Worm (Caenorhabditis elegans): Measurements from ENCODE around the gene Y45F10D.14.

The Y45F10D.14 gene

DNA sequence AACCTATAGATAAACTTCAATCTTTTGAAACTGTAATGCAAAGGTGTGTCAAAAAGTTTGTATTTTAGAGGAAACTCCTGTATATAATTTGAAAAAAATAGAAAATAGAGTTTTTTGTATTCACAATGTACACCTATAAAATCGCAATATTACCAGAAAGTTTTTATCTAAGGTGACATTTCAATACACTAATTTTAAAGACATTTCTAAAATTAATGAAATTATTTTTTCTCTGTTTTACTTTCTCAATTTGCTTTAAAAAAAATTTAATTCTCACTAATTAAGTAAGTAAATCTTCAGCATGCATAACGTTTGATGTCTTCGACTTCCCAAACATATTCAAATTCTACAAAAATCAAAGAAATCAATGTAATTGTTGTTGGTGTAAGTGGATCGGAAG, 20.0 kb upstream of the Y45F10D.14 start, which contains the start of gene rga-5 (continued):
- TF ChIP-seq efl-1 (optimal IDR thresholded peaks at IDR 0.05): no peak
- TF ChIP-seq efl-1 (GFP tag; optimal IDR thresholded peaks at IDR 0.05 in 1 of 2): no peak

DNA sequence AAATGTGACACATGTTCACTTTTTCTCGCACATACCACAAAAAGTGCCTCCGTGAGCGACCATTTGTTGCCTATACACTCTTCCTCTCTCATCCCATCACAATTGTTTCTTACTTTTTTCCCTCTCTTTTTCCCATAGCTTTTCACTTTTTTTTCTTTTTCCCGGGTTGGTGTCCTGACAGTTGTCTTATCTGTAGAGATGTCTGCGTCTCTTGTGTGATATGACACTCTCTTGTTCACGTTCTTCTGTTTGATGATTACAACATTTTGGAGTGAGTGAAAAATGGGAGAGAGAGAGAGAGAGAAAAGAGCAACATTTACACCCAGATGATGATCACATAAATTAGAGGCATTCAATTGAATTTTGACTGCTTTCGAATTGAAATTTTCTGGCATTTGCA, 18.7 kb upstream of the Y45F10D.14 start:
- peak; percentile 24 for TF ChIP-seq ztf-4 (tag; optimal IDR thresholded peaks at IDR 0.05)
- TF ChIP-seq mdl-1 (tag; optimal IDR thresholded peaks at IDR 0.05): peak in 1 of 2 experiments; percentile 47
- TF ChIP-seq lin-39 (tag; optimal IDR thresholded peaks at IDR 0.05): peak; percentile 11
- TF ChIP-seq nhr-47 (tag; optimal IDR thresholded peaks at IDR 0.05): peak; percentile 43
- TF ChIP-seq mep-1 (tag; optimal IDR thresholded peaks at IDR 0.05): peak; percentile 17
- peak; percentile 23 for TF ChIP-seq tbx-2 (tag; optimal IDR thresholded peaks at IDR 0.05)
- no peak for TF ChIP-seq C34B4.2 (tag; optimal IDR thresholded peaks at IDR 0.05)
- peak; percentile 9 for TF ChIP-seq skn-1 (tag; optimal IDR thresholded peaks at IDR 0.05)
- TF ChIP-seq nhr-19 (GFP tag; conservative IDR thresholded peaks at IDR 0.05): peak; percentile 65
- no peak for TF ChIP-seq alr-1 (tag; optimal IDR thresholded peaks at IDR 0.05; ENCODE audit: borderline replicate concordance)
- TF ChIP-seq jun-1 (tag; optimal IDR thresholded peaks at IDR 0.05): no peak
- TF ChIP-seq rnt-1 (tag; optimal IDR thresholded peaks at IDR 0.05): peak; percentile 87
- peak; percentile 98 for TF ChIP-seq blmp-1 (tag; optimal IDR thresholded peaks at IDR 0.05)
- TF ChIP-seq swsn-7 (tag; optimal IDR thresholded peaks at IDR 0.05): peak; percentile 47
- peak; percentile 96 for TF ChIP-seq lin-14 (GFP tag; optimal IDR thresholded peaks at IDR 0.05)
- peak; percentile 18 for TF ChIP-seq unc-130 (tag; optimal IDR thresholded peaks at IDR 0.05)
- TF ChIP-seq nhr-71 (tag; optimal IDR thresholded peaks at IDR 0.05): peak; percentile 88
- peak; percentile 48 for TF ChIP-seq C16A3.4 (tag; optimal IDR thresholded peaks at IDR 0.05)
- TF ChIP-seq efl-1 (optimal IDR thresholded peaks at IDR 0.05): peak; percentile 56 to 57
- TF ChIP-seq efl-1 (GFP tag; optimal IDR thresholded peaks at IDR 0.05 in 1 of 2): peak; percentile 22 to 92
- peak; percentile 69 for TF ChIP-seq elt-2 (tag; optimal IDR thresholded peaks at IDR 0.05)
- TF ChIP-seq grh-1 (GFP tag; IDR thresholded peaks at IDR 0.05): no peak
- TF ChIP-seq dpl-1 (GFP tag; optimal IDR thresholded peaks at IDR 0.05): peak in 2 of 3 experiments; percentile 21 to 24
- peak; percentile 18 to 41 for TF ChIP-seq lin-35 (GFP tag; optimal IDR thresholded peaks at IDR 0.05)
- TF ChIP-seq nhr-84 (tag; optimal IDR thresholded peaks at IDR 0.05): no peak
- TF ChIP-seq elt-3 (tag; optimal IDR thresholded peaks at IDR 0.05): no peak
- peak; percentile 53 to 81 for TF ChIP-seq lsy-2 (tag; optimal IDR thresholded peaks at IDR 0.05)
- TF ChIP-seq mef-2 (tag; optimal IDR thresholded peaks at IDR 0.05): no peak
- TF ChIP-seq pag-3 (tag; optimal IDR thresholded peaks at IDR 0.05; ENCODE audit: borderline replicate concordance, insufficient read depth): peak; percentile 76
- TF ChIP-seq aly-2 (tag; optimal IDR thresholded peaks at IDR 0.05): no peak
- peak; percentile 63 for TF ChIP-seq nhr-20 (tag; optimal IDR thresholded peaks at IDR 0.05)
- TF ChIP-seq pqm-1 (tag; optimal IDR thresholded peaks at IDR 0.05): peak; percentile 29
- peak; percentile 72 for TF ChIP-seq snu-23 (GFP tag; optimal IDR thresholded peaks at IDR 0.05)

DNA sequence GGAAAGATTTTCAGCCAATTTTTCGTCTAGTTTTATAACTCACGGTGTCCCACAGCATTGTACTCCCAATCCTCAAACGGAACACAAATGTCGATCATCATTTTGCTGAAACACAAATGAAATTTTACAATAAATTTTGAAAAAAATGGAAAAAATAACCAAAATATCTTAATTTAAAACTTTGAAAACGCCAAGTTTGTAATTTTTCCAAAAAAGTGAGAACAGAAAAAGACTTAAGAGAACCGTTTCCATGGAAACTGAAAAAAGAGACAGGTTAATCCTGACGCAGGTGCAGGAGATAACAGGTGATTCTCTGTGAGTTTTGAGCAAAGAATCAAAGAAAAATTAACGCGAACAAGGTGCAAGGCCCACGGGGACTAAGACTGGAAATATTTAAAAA, 13.2 kb upstream of the Y45F10D.14 start, which contains the start of gene Y45F10D.15:
Y45F10D.15 (minus strand) TSS at position 101 of the 400 bp plus-strand sequence.
- TF ChIP-seq Y116A8C.19 (tag; optimal IDR thresholded peaks at IDR 0.05; ENCODE audit: borderline replicate concordance): no peak
- TF ChIP-seq rnt-1 (tag; optimal IDR thresholded peaks at IDR 0.05): no peak
- TF ChIP-seq fkh-10 (GFP tag; optimal IDR thresholded peaks at IDR 0.05): no peak

DNA sequence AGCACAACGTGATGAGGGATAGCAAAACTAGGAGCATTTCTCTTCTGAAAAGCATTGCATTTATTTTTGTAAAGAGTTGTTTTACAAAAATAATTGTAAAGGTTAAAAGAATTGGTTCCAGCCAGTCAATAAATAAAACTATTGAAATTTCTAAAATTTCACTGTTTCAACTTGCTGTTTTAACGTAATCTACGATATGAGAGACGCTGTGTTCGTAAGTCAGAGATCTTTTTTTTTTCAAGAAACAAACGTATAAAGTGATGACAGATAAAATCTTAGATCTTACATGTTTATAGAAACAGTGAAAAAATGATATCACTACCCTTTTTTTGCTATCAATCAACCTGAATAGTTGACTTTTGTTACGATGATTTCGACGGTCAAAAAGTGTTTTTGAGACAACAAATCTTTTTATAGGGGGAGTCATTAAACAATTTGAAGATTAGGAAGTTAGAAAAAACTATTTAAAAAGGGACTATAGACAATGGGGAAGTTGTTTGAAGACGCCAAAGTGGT, 9.7 kb downstream of the Y45F10D.14 start, which contains the start of gene Y45F10D.6:
Y45F10D.6 (minus strand) TSS at position 51 of the 516 bp plus-strand sequence.
- no peak for TF ChIP-seq efl-1 (optimal IDR thresholded peaks at IDR 0.05)
- peak in 1 of 2 experiments; percentile 46 for TF ChIP-seq efl-1 (GFP tag; optimal IDR thresholded peaks at IDR 0.05 in 1 of 2)
- TF ChIP-seq egl-27 (tag; optimal IDR thresholded peaks at IDR 0.05): no peak
- TF ChIP-seq elt-3 (tag; optimal IDR thresholded peaks at IDR 0.05): peak in 1 of 6 experiments; percentile 59
- TF ChIP-seq zag-1 (tag; optimal IDR thresholded peaks at IDR 0.05): no peak
- no peak for TF ChIP-seq efl-3 (GFP tag; optimal IDR thresholded peaks at IDR 0.05)
- TF ChIP-seq fkh-8 (tag; optimal IDR thresholded peaks at IDR 0.05): no peak
- TF ChIP-seq nhr-85 (tag): peak; percentile 68
